Fruit fly (Drosophila melanogaster): ENCODE results near the gene CG45071.

CG45071 gene

dm6 chr3L:15103988-15104848, 1.5 kb upstream of the CG45071 start (continued):
- no peak; the same call in 1 of the 2 replicates for TF ChIP-seq hbn (GFP tag; IDR thresholded peaks at IDR 0.05; ENCODE audit: partially characterized antibody)
- TF ChIP-seq CG8478 (optimal IDR thresholded peaks at IDR 0.05), result peak; percentile 87
- peak; percentile 12 for TF ChIP-seq Hey (tag; optimal IDR thresholded peaks at IDR 0.05)
- TF ChIP-seq chn (GFP tag; optimal IDR thresholded peaks at IDR 0.05), result no peak
- peak; percentile 89; the same call in 1 of the 4 replicates for TF ChIP-seq chinmo (GFP tag; IDR thresholded peaks at IDR 0.05; ENCODE audit: partially characterized antibody)
- TF ChIP-seq ase (GFP tag; IDR thresholded peaks at IDR 0.05), result no peak
- peak; percentile 70 to 81 for TF ChIP-seq Trl (optimal IDR thresholded peaks at IDR 0.05)
- no peak for TF ChIP-seq Trl (GFP tag; optimal IDR thresholded peaks at IDR 0.05)
- no peak for TF ChIP-seq org-1 (GFP tag; optimal IDR thresholded peaks at IDR 0.05)
- no peak for TF ChIP-seq klu (GFP tag; IDR thresholded peaks at IDR 0.05)
- TF ChIP-seq Ada2b (GFP tag; IDR thresholded peaks at IDR 0.05), result no peak
- TF ChIP-seq zen (tag; optimal IDR thresholded peaks at IDR 0.05), result no peak

DNA sequence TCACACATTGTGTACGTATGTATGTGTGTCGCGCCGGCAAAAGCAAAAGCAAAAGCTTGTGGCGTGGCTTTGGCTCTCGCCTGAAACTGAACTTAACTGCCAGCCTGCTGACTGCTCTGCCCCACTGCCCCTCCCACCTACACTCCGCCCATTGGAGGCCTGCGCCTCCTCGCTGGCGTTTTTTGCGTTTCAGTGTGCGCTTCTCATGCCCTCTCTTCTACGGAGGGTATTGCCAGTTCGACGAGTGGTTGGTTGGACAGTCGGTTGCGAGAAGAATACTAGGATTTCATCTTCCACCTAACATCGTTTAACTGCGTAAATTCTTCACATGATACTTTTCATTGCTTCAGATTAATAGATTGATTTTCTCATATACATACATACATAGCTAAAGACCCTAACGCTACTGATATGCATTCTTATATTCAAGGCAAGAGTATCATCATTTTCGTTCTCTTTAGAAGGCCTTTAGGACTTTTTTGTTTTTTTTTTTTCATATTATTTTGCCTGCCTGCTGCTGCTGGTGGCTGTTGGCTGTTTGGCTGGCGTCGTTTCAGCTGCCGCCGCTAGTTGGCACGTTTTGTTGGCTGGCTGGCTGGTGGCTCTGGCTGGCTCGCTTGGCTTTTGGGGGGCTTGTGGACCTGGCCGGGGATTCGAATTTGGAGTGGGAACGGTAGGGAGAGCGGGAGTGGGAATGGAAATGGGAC, 680 bp upstream of the CG45071 start:
- TF ChIP-seq CG11085 (GFP tag; IDR thresholded peaks at IDR 0.05) (no peak), cg (GFP tag; optimal IDR thresholded peaks at IDR 0.05) (no peak), Hr51 (GFP tag; optimal IDR thresholded peaks at IDR 0.05) (peak in 1 of 2 experiments; percentile 69), inv (GFP tag; IDR thresholded peaks at IDR 0.05; ENCODE audit: partially characterized antibody) (no peak), Rx (GFP tag; IDR thresholded peaks at IDR 0.05) (0 out of 2 replicates have a peak, but pooled peaks have one; percentile 44), peb (GFP tag; IDR thresholded peaks at IDR 0.05) (peak; percentile 56), CG17385 (GFP tag; optimal IDR thresholded peaks at IDR 0.05) (peak; percentile 61), sqz (GFP tag; optimal IDR thresholded peaks at IDR 0.05) (peak; percentile 86), ATbp (GFP tag; optimal IDR thresholded peaks at IDR 0.05) (peak; percentile 6), cas (GFP tag; IDR thresholded peaks at IDR 0.05) (no peak), E2f1 (GFP tag; IDR thresholded peaks at IDR 0.05) (0 out of 2 replicates have a peak, but pooled peaks have one; percentile 16), CG12219 (GFP tag; optimal IDR thresholded peaks at IDR 0.05) (peak; percentile 33), ken (GFP tag; IDR thresholded peaks at IDR 0.05) (peak; percentile 57; the same call in 1 of the 3 replicates), oc (tag; optimal IDR thresholded peaks at IDR 0.05) (no peak), CG43689 (GFP tag; IDR thresholded peaks at IDR 0.05) (no peak), CG16815 (GFP tag; optimal IDR thresholded peaks at IDR 0.05) (peak; percentile 13), pum (GFP tag; optimal IDR thresholded peaks at IDR 0.05) (peak; percentile 56), zfh2 (GFP tag; optimal IDR thresholded peaks at IDR 0.05) (peak; percentile 62), CG2129 (GFP tag; IDR thresholded peaks at IDR 0.05; ENCODE audit: partially characterized antibody) (no peak), sd (tag; optimal IDR thresholded peaks at IDR 0.05) (no peak), CG6654 (GFP tag; optimal IDR thresholded peaks at IDR 0.05) (no peak), CG5953 (GFP tag; IDR thresholded peaks at IDR 0.05) (peak; percentile 13; the same call in 1 of the 2 replicates), nom (GFP tag; optimal IDR thresholded peaks at IDR 0.05) (peak; percentile 64), Myb (GFP tag; optimal IDR thresholded peaks at IDR 0.05) (peak; percentile 36), Hsf (GFP tag; optimal IDR thresholded peaks at IDR 0.05) (peak; percentile 68), Atf6 (GFP tag; IDR thresholded peaks at IDR 0.05) (peak; percentile 53; the same call in 1 of the 2 replicates), Ets97D (GFP tag; optimal IDR thresholded peaks at IDR 0.05) (peak; percentile 2), bbx (GFP tag; IDR thresholded peaks at IDR 0.05; ENCODE audit: partially characterized antibody) (no peak), pnt (GFP tag; optimal IDR thresholded peaks at IDR 0.05) (peak; percentile 65), Antp (GFP tag; optimal IDR thresholded peaks at IDR 0.05) (peak; percentile 72), al (GFP tag; IDR thresholded peaks at IDR 0.05) (peak; percentile 38; the same call in 1 of the 2 replicates), CG9817 (tag; optimal IDR thresholded peaks at IDR 0.05) (peak; percentile 46), CG4730 (GFP tag; IDR thresholded peaks at IDR 0.05) (no peak; the same call in 1 of the 2 replicates), bcd (GFP tag; optimal IDR thresholded peaks at IDR 0.05) (peak; percentile 52), knrl (GFP tag; IDR thresholded peaks at IDR 0.05; ENCODE audit: partially characterized antibody) (no peak)

Data from whole organism, embryonic.